Fruit fly (Drosophila melanogaster) whole organism, embryonic: ENCODE results near the gene CG32248.

Source experiments
- B-H2 ChIP-seq: fragments of 200-800 bp; sonication (Bioruptor generic); optimal IDR thresholded peaks from 2 replicates; lab custom pipeline; 2018; ENCODE audit warnings: missing biosample characterization, mild to moderate bottlenecking, missing genetic modification characterization
- BtbVII ChIP-seq: fragments of 200-800 bp; sonication (Bioruptor generic); optimal IDR thresholded peaks from 3 replicates; lab custom pipeline; 2017; ENCODE audit warnings: missing biosample characterization, mild to moderate bottlenecking, missing genetic modification characterization
- CG10321 ChIP-seq: fragments of 200-800 bp; sonication (Bioruptor generic); IDR thresholded peaks from 2 replicates; pipeline ENCODE4 v1.3.6; 2022; ENCODE audit warnings: missing biosample characterization, missing genetic modification characterization
- CG12769 ChIP-seq: fragments of 200-800 bp; sonication (Bioruptor generic); optimal IDR thresholded peaks from 2 replicates; lab custom pipeline; 2019; ENCODE audit warnings: missing biosample characterization, mild to moderate bottlenecking, missing genetic modification characterization, moderate library complexity
- CG13894 ChIP-seq: fragments of 200-800 bp; sonication (Bioruptor generic); optimal IDR thresholded peaks from 3 replicates; lab custom pipeline; 2018; ENCODE audit warnings: missing biosample characterization, mild to moderate bottlenecking, missing genetic modification characterization, moderate library complexity
- CG14860 ChIP-seq: fragments of 200-800 bp; sonication (Bioruptor generic); IDR thresholded peaks from 3 replicates; pipeline ENCODE4 v1.3.6; 2022; ENCODE audit warnings: missing biosample characterization, missing genetic modification characterization; ENCODE audit not compliant: partially characterized antibody
- CG15696 ChIP-seq: fragments of 200-800 bp; sonication (Bioruptor generic); optimal IDR thresholded peaks from 2 replicates; lab custom pipeline; 2019; ENCODE audit warnings: missing biosample characterization, mild to moderate bottlenecking, missing genetic modification characterization, moderate library complexity
- CG16815 ChIP-seq: fragments of 200-800 bp; sonication (Bioruptor generic); optimal IDR thresholded peaks from 3 replicates; lab custom pipeline; 2017; ENCODE audit warnings: missing biosample characterization, mild to moderate bottlenecking, missing genetic modification characterization
- CG17186 ChIP-seq: fragments of 200-800 bp; sonication (Bioruptor generic); optimal IDR thresholded peaks from 3 replicates; lab custom pipeline; 2017; ENCODE audit warnings: missing biosample characterization, missing genetic modification reagents, missing genetic modification characterization
- CG1832 ChIP-seq: fragments of 200-800 bp; sonication (Bioruptor generic); optimal IDR thresholded peaks from 2 replicates; lab custom pipeline; 2017; ENCODE audit warnings: missing biosample characterization, mild to moderate bottlenecking, missing genetic modification characterization, inconsistent platforms
- CG2129 ChIP-seq: fragments of 200-800 bp; sonication (Bioruptor generic); IDR thresholded peaks from 2 replicates; pipeline ENCODE4 v1.3.6; 2022; ENCODE audit warnings: missing biosample characterization, missing genetic modification characterization; ENCODE audit not compliant: partially characterized antibody
- CG30020 ChIP-seq: fragments of 200-800 bp; optimal IDR thresholded peaks from 2 replicates; lab custom pipeline; 2019; ENCODE audit warnings: missing biosample characterization, mild to moderate bottlenecking, missing genetic modification characterization, moderate library complexity
- CG30403 ChIP-seq: fragments of 200-800 bp; sonication (Bioruptor generic); optimal IDR thresholded peaks from 3 replicates; lab custom pipeline; 2016; ENCODE audit warnings: missing biosample characterization, missing genetic modification characterization
- CG33557 ChIP-seq: fragments of 200-800 bp; sonication (Bioruptor generic); optimal IDR thresholded peaks from 2 replicates; lab custom pipeline; 2019; ENCODE audit warnings: missing biosample characterization, mild to moderate bottlenecking, missing genetic modification characterization, moderate library complexity
- CG4404 ChIP-seq: fragments of 200-800 bp; sonication (Bioruptor generic); IDR thresholded peaks from 2 replicates; pipeline ENCODE4 v1.3.6; 2022; ENCODE audit warnings: missing biosample characterization, missing genetic modification characterization
- CG6654 ChIP-seq: fragments of 200-800 bp; sonication (Bioruptor generic); optimal IDR thresholded peaks from 2 replicates; lab custom pipeline; 2017; ENCODE audit warnings: missing biosample characterization, mild to moderate bottlenecking, missing genetic modification characterization
- CG6813 ChIP-seq: fragments of 200-800 bp; sonication (Bioruptor generic); optimal IDR thresholded peaks from 2 replicates; lab custom pipeline; 2017; ENCODE audit warnings: missing biosample characterization, missing genetic modification characterization, mild to moderate bottlenecking, moderate library complexity, missing genetic modification reagents
- CG8290 ChIP-seq, 3 experiments: fragments of 200-800 bp; sonication (Bioruptor generic); optimal IDR thresholded peaks; 2 replicates each; lab custom pipeline; 2016 to 2019; ENCODE audit warnings: missing biosample characterization in 3 of 3, missing genetic modification characterization in 3 of 3, mild to moderate bottlenecking in 2 of 3, moderate library complexity in 1 of 3
- CG8359 ChIP-seq: fragments of 200-800 bp; sonication (Bioruptor generic); optimal IDR thresholded peaks from 2 replicates; lab custom pipeline; 2017; ENCODE audit warnings: missing biosample characterization, mild to moderate bottlenecking, missing genetic modification characterization, borderline replicate concordance
- CkIIα-i1 ChIP-seq: fragments of 200-800 bp; sonication (Bioruptor generic); IDR thresholded peaks from 2 replicates; pipeline ENCODE4 v1.3.6; 2022; ENCODE audit warnings: missing biosample characterization, missing genetic modification characterization
- D19A ChIP-seq: fragments of 200-800 bp; optimal IDR thresholded peaks from 3 replicates; lab custom pipeline; 2019; ENCODE audit warnings: missing biosample characterization, mild to moderate bottlenecking, missing genetic modification characterization, moderate library complexity
- Drgx ChIP-seq: fragments of 200-800 bp; sonication (Bioruptor generic); IDR thresholded peaks from 2 replicates; pipeline ENCODE4 v1.3.6; 2022; ENCODE audit warnings: missing biosample characterization, missing genetic modification characterization
- ERR ChIP-seq: fragments of 200-800 bp; sonication (Bioruptor generic); optimal IDR thresholded peaks from 2 replicates; lab custom pipeline; 2016; ENCODE audit warnings: missing biosample characterization, missing genetic modification characterization
- Ets65A ChIP-seq: fragments of 200-800 bp; sonication (Bioruptor generic); peaks from one replicate; lab custom pipeline; 2016; ENCODE audit warnings: missing biosample characterization, missing genetic modification characterization
- Hmx ChIP-seq: fragments of 200-800 bp; sonication (Bioruptor generic); optimal IDR thresholded peaks from 2 replicates; lab custom pipeline; 2016; ENCODE audit warnings: missing biosample characterization, missing genetic modification characterization
- MESR4 ChIP-seq: fragments of 200-800 bp; sonication (Bioruptor generic); optimal IDR thresholded peaks from 2 replicates; lab custom pipeline; 2018; ENCODE audit warnings: missing biosample characterization, mild to moderate bottlenecking, missing genetic modification characterization, moderate library complexity
- Nf-YA ChIP-seq: fragments of 200-800 bp; sonication (Bioruptor generic); IDR thresholded peaks from 2 replicates; pipeline ENCODE4 v1.3.6; 2022; ENCODE audit warnings: missing biosample characterization, missing genetic modification characterization
- Poxn ChIP-seq: fragments of 200-800 bp; sonication (Bioruptor generic); IDR thresholded peaks from 2 replicates; pipeline ENCODE4 v1.3.6; 2022; ENCODE audit warnings: missing biosample characterization, missing genetic modification characterization
- Rfx ChIP-seq: fragments of 200-800 bp; sonication (Bioruptor generic); IDR thresholded peaks from 2 replicates; pipeline ENCODE4 v1.3.6; 2022; ENCODE audit warnings: missing biosample characterization, missing genetic modification characterization
- Six4 ChIP-seq: fragments of 200-800 bp; sonication (Bioruptor generic); optimal IDR thresholded peaks from 2 replicates; lab custom pipeline; 2016; ENCODE audit warnings: missing biosample characterization, missing genetic modification characterization
- Stat92E ChIP-seq, 3 experiments: fragments of >200 bp in 2 of 3; fragments of 200-800 bp in 1 of 3; sonication (Bioruptor generic) in 1 of 3; optimal IDR thresholded peaks; 2 replicates each; lab custom pipeline; 2017 to 2019; ENCODE audit warnings: missing biosample characterization in 3 of 3, missing genetic modification characterization in 3 of 3, mild to moderate bottlenecking in 1 of 3, moderate library complexity in 1 of 3
- YL-1 ChIP-seq: fragments of 200-800 bp; sonication (Bioruptor generic); optimal IDR thresholded peaks from 3 replicates; lab custom pipeline; 2017; ENCODE audit warnings: missing biosample characterization, mild to moderate bottlenecking, missing genetic modification characterization
- al ChIP-seq: fragments of 200-800 bp; sonication (Bioruptor generic); IDR thresholded peaks from 2 replicates; pipeline ENCODE4 v1.3.6; 2022; ENCODE audit warnings: missing biosample characterization, missing genetic modification characterization
- chinmo ChIP-seq: fragments of 200-800 bp; sonication (Bioruptor generic); IDR thresholded peaks from 4 replicates; pipeline ENCODE4 v1.3.6; 2022; ENCODE audit warnings: missing biosample characterization, missing genetic modification characterization; ENCODE audit not compliant: partially characterized antibody
- crp ChIP-seq, 2 experiments: fragments of 200-800 bp; sonication (Bioruptor generic); optimal IDR thresholded peaks; 2 replicates in 1 of 2; 3 replicates in 1 of 2; lab custom pipeline; 2017; ENCODE audit warnings: missing biosample characterization in 2 of 2, missing genetic modification characterization in 2 of 2, mild to moderate bottlenecking in 1 of 2, moderate library complexity in 1 of 2
- danr ChIP-seq: fragments of 200-800 bp; sonication (Bioruptor generic); IDR thresholded peaks from 2 replicates; pipeline ENCODE4 v1.3.6; 2022; ENCODE audit warnings: missing biosample characterization, missing genetic modification characterization
- dmrt11E ChIP-seq: fragments of 200-800 bp; sonication (Bioruptor generic); optimal IDR thresholded peaks from 3 replicates; lab custom pipeline; 2018; ENCODE audit warnings: missing biosample characterization, mild to moderate bottlenecking, missing genetic modification characterization, moderate library complexity
- dysf ChIP-seq: fragments of 200-800 bp; sonication (Bioruptor generic); IDR thresholded peaks from 3 replicates; pipeline ENCODE4 v1.3.6; 2022; ENCODE audit warnings: missing biosample characterization, missing genetic modification characterization
- fd102C ChIP-seq: fragments of 200-800 bp; sonication (Bioruptor generic); optimal IDR thresholded peaks from 2 replicates; lab custom pipeline; 2018; ENCODE audit warnings: missing biosample characterization, mild to moderate bottlenecking, missing genetic modification characterization, moderate library complexity
- grn ChIP-seq: fragments of 200-800 bp; sonication (Bioruptor generic); optimal IDR thresholded peaks from 3 replicates; lab custom pipeline; 2017; ENCODE audit warnings: missing biosample characterization, missing genetic modification characterization
- gt ChIP-seq: fragments of 200-800 bp; sonication (Bioruptor generic); IDR thresholded peaks from 2 replicates; pipeline ENCODE4 v1.3.6; 2022; ENCODE audit warnings: missing biosample characterization, missing genetic modification characterization
- hbn ChIP-seq: fragments of 200-800 bp; sonication (Bioruptor generic); IDR thresholded peaks from 2 replicates; pipeline ENCODE4 v1.3.6; 2022; ENCODE audit warnings: missing biosample characterization, missing genetic modification characterization; ENCODE audit not compliant: partially characterized antibody
- her ChIP-seq: fragments of 200-800 bp; sonication (Bioruptor generic); optimal IDR thresholded peaks from 2 replicates; lab custom pipeline; 2016; ENCODE audit warnings: missing biosample characterization, missing genetic modification characterization
- jumu ChIP-seq: fragments of 200-800 bp; sonication (Bioruptor generic); optimal IDR thresholded peaks from 3 replicates; lab custom pipeline; 2016; ENCODE audit warnings: missing biosample characterization, missing genetic modification characterization
- pros ChIP-seq: fragments of 200-800 bp; sonication (Bioruptor generic); optimal IDR thresholded peaks from 3 replicates; lab custom pipeline; 2019; ENCODE audit warnings: missing biosample characterization, mild to moderate bottlenecking, missing genetic modification characterization, moderate library complexity
- pum ChIP-seq: fragments of 200-800 bp; sonication (Bioruptor generic); optimal IDR thresholded peaks from 2 replicates; lab custom pipeline; 2016; ENCODE audit warnings: missing biosample characterization, missing genetic modification characterization
- rib ChIP-seq: fragments of 200-800 bp; sonication (Bioruptor generic); IDR thresholded peaks from 2 replicates; pipeline ENCODE4 v1.3.6; 2022; ENCODE audit warnings: missing biosample characterization, missing genetic modification characterization
- ro ChIP-seq: fragments of 200-800 bp; sonication (Bioruptor generic); IDR thresholded peaks from 2 replicates; pipeline ENCODE4 v1.3.6; 2022; ENCODE audit warnings: missing biosample characterization, missing genetic modification characterization
- sens ChIP-seq: fragments of 200-800 bp; sonication (Bioruptor generic); peaks from one replicate; lab custom pipeline; 2016; ENCODE audit warnings: missing biosample characterization, missing genetic modification characterization
- sug ChIP-seq: fragments of 200-800 bp; optimal IDR thresholded peaks from 2 replicates; lab custom pipeline; 2019; ENCODE audit warnings: missing biosample characterization, mild to moderate bottlenecking, missing genetic modification characterization, moderate library complexity
- unpg ChIP-seq: fragments of 200-800 bp; sonication (Bioruptor generic); optimal IDR thresholded peaks from 3 replicates; lab custom pipeline; 2018; ENCODE audit warnings: missing biosample characterization, mild to moderate bottlenecking, missing genetic modification characterization, moderate library complexity

Gene CG32248

DNA sequence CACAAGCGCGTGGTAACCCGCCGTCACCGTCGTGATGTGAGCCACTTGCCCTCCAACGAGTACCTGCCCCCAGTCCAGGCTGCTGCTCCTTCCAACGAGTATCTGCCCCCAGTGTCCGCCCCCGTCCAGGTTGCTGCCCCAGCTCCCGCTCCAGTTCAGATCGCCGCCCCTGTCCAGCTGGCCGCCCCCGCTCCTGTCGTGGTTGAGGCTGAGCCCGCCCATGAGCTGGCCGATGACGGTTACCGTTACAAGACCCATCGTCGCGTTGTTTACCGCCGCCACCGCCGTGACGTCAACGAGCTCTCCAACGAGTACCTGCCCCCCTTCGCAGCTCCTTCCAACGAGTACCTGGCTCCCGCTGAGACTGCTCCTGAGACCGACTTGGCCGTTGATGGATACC lies 9.2 kb downstream of the CG32248 start (continued):
- TF ChIP-seq fd102C (GFP tag; lab: Kevin White, UChicago) (no peak), CG33557 (GFP tag; lab: Kevin White, UChicago) (no peak), D19A (tag; lab: Kevin White, UChicago) (no peak), sug (tag; lab: Kevin White, UChicago) (no peak), unpg (GFP tag; lab: Kevin White, UChicago) (no peak), grn (GFP tag; lab: Kevin White, UChicago) (no peak), CG15696 (tag; lab: Kevin White, UChicago) (no peak), gt (GFP tag; lab: Robert Waterston, UW) (no peak), danr (GFP tag; lab: Robert Waterston, UW) (no peak), CG30020 (tag; lab: Kevin White, UChicago) (no peak), CG2129 (no peak), jumu (GFP tag; lab: Kevin White, UChicago) (no peak), BtbVII (GFP tag; lab: Kevin White, UChicago) (no peak), Drgx (GFP tag; lab: Robert Waterston, UW) (no peak), CG30403 (GFP tag; lab: Kevin White, UChicago) (no peak), al (GFP tag; lab: Robert Waterston, UW) (0 out of 2 replicates have a peak, but pooled peaks have one; percentile 4), YL-1 (GFP tag; lab: Kevin White, UChicago) (no peak), Rfx (peak; percentile 44), her (GFP tag; lab: Kevin White, UChicago) (no peak), CG14860 (no peak), Six4 (GFP tag; lab: Kevin White, UChicago) (no peak), CG8290 (GFP tag; optimal IDR thresholded peaks at IDR 0.05; lab: Kevin White, UChicago) (no peak), CG8290 (tag; optimal IDR thresholded peaks at IDR 0.05; lab: Kevin White, UChicago) (no peak), CG8359 (GFP tag; lab: Kevin White, UChicago) (no peak), CG13894 (no peak), chinmo (GFP tag; lab: Robert Waterston, UW) (no peak), Nf-YA (GFP tag; lab: Robert Waterston, UW) (no peak), crp (GFP tag; optimal IDR thresholded peaks at IDR 0.05; lab: Kevin White, UChicago) (no peak), hbn (GFP tag; lab: Robert Waterston, UW) (no peak), dysf (GFP tag; lab: Robert Waterston, UW) (0 out of 3 replicates have a peak, but pooled peaks have one; percentile 25), CG17186 (GFP tag; lab: Kevin White, UChicago) (no peak), ERR (GFP tag; lab: Kevin White, UChicago) (no peak), CkIIα-i1 (GFP tag; lab: Robert Waterston, UW) (no peak), CG1832 (GFP tag; lab: Kevin White, UChicago) (no peak), ro (GFP tag; lab: Robert Waterston, UW) (no peak), Poxn (GFP tag; lab: Robert Waterston, UW) (no peak), B-H2 (GFP tag; lab: Kevin White, UChicago) (no peak), Ets65A (GFP tag; lab: Kevin White, UChicago) (no peak), Stat92E (GFP tag; optimal IDR thresholded peaks at IDR 0.05; lab: Kevin White, UChicago) (no peak), sens (no peak), pum (no peak), Hmx (GFP tag; lab: Kevin White, UChicago) (no peak), rib (GFP tag; lab: Robert Waterston, UW) (peak; percentile 30; the same call in 1 of the 2 replicates), CG4404 (GFP tag; lab: Robert Waterston, UW) (peak; percentile 35; the same call in 1 of the 2 replicates), MESR4 (GFP tag; lab: Kevin White, UChicago) (no peak), CG10321 (no peak), CG16815 (no peak), CG6654 (GFP tag; lab: Kevin White, UChicago) (no peak), CG12769 (tag; lab: Kevin White, UChicago) (peak; percentile 20), dmrt11E (tag; lab: Kevin White, UChicago) (no peak), CG6813 (GFP tag; lab: Kevin White, UChicago) (no peak), pros (GFP tag; lab: Kevin White, UChicago) (no peak)
